Worm (Caenorhabditis elegans) whole organism, mixed stage, embryonic: Measurements from ENCODE around the gene B0524.6.
A peak's percentile ranks its signal among the peaks of the same experiment; 100 is the strongest.

Source experiments
- M03D4.4 ChIP-seq: sonication (generic microtip); optimal IDR thresholded peaks from 2 replicates; lab custom pipeline; 2017; ENCODE audit warnings: mild to moderate bottlenecking, missing genetic modification characterization, missing compliant biosample characterization
- bed-3 ChIP-seq: fragments of 200-800 bp; sonication (Bioruptor generic); optimal IDR thresholded peaks from 3 replicates; lab custom pipeline; 2018; ENCODE audit warnings: mild to moderate bottlenecking, missing genetic modification characterization, moderate library complexity, missing compliant biosample characterization
- blmp-1 ChIP-seq: fragments of 150-350 bp; optimal IDR thresholded peaks from 2 replicates; lab custom pipeline; 2014; ENCODE audit warnings: missing biosample characterization, missing genetic modification characterization
- ceh-39 ChIP-seq: fragments of 150-350 bp; optimal IDR thresholded peaks from 2 replicates; lab custom pipeline; 2014; ENCODE audit warnings: missing biosample characterization, missing genetic modification characterization
- ceh-43 ChIP-seq: fragments of 200-800 bp; sonication (Bioruptor generic); optimal IDR thresholded peaks from 2 replicates; lab custom pipeline; 2018; ENCODE audit warnings: mild to moderate bottlenecking, missing genetic modification characterization, moderate library complexity, missing compliant biosample characterization
- ceh-83 ChIP-seq: fragments of 200-800 bp; sonication (Bioruptor generic); optimal IDR thresholded peaks from 2 replicates; lab custom pipeline; 2018; ENCODE audit warnings: mild to moderate bottlenecking, missing genetic modification characterization, missing compliant biosample characterization
- ces-1 ChIP-seq: fragments of 150-350 bp; optimal IDR thresholded peaks from 2 replicates; lab custom pipeline; 2014; ENCODE audit warnings: missing biosample characterization, missing genetic modification reagents, missing genetic modification characterization
- cnd-1 ChIP-seq: fragments of 200-800 bp; sonication (Bioruptor generic); optimal IDR thresholded peaks from 2 replicates; lab custom pipeline; 2018; ENCODE audit warnings: mild to moderate bottlenecking, missing genetic modification characterization, missing compliant biosample characterization
- drap-1 ChIP-seq: fragments of 200-800 bp; sonication (Bioruptor generic); optimal IDR thresholded peaks from 3 replicates; lab custom pipeline; 2018; ENCODE audit warnings: mild to moderate bottlenecking, missing genetic modification characterization, missing compliant biosample characterization
- elt-1 ChIP-seq: sonication (generic microtip); optimal IDR thresholded peaks from 2 replicates; lab custom pipeline; 2017; ENCODE audit warnings: missing genetic modification characterization, mild to moderate bottlenecking, missing compliant biosample characterization, antibody characterized with exemption, moderate library complexity, borderline replicate concordance; ENCODE audit not compliant: insufficient read depth
- elt-3 ChIP-seq: fragments of 150-350 bp; optimal IDR thresholded peaks from 2 replicates; lab custom pipeline; 2014; ENCODE audit warnings: missing biosample characterization, missing genetic modification characterization
- flh-1 ChIP-seq: fragments of 200-800 bp; sonication (Bioruptor generic); optimal IDR thresholded peaks from 2 replicates; lab custom pipeline; 2018; ENCODE audit warnings: mild to moderate bottlenecking, missing genetic modification characterization, moderate library complexity, missing compliant biosample characterization
- ham-2 ChIP-seq: fragments of 200-800 bp; sonication (Bioruptor generic); optimal IDR thresholded peaks from 2 replicates; lab custom pipeline; 2018; ENCODE audit warnings: mild to moderate bottlenecking, missing genetic modification characterization, missing compliant biosample characterization
- hlh-1 ChIP-seq: fragments of 150-350 bp; optimal IDR thresholded peaks from 2 replicates; lab custom pipeline; 2014; ENCODE audit warnings: missing biosample characterization, missing genetic modification reagents, missing genetic modification characterization
- lin-13 ChIP-seq: fragments of 150-350 bp; optimal IDR thresholded peaks from 2 replicates; lab custom pipeline; 2014; ENCODE audit warnings: missing biosample characterization, missing genetic modification characterization
- lin-32 ChIP-seq: fragments of 200-800 bp; sonication (Bioruptor generic); optimal IDR thresholded peaks from 2 replicates; lab custom pipeline; 2018; ENCODE audit warnings: mild to moderate bottlenecking, missing genetic modification characterization, missing compliant biosample characterization
- lsy-2 ChIP-seq: fragments of 150-350 bp; optimal IDR thresholded peaks from 2 replicates; lab custom pipeline; 2014; ENCODE audit warnings: missing biosample characterization, missing genetic modification characterization
- mab-5 ChIP-seq: fragments of 150-350 bp; optimal IDR thresholded peaks from 2 replicates; lab custom pipeline; 2014; ENCODE audit warnings: missing biosample characterization, missing genetic modification characterization
- mep-1 ChIP-seq: fragments of 150-350 bp; optimal IDR thresholded peaks from 2 replicates; lab custom pipeline; 2017; ENCODE audit warnings: missing biosample characterization, missing genetic modification reagents, missing genetic modification characterization, inconsistent platforms
- mls-2 ChIP-seq: sonication (generic microtip); optimal IDR thresholded peaks from 2 replicates; lab custom pipeline; 2016; ENCODE audit warnings: mild to moderate bottlenecking, missing genetic modification characterization, moderate library complexity, missing compliant biosample characterization
- nhr-12 ChIP-seq: fragments of 150-350 bp; optimal IDR thresholded peaks from 2 replicates; lab custom pipeline; 2014; ENCODE audit warnings: missing biosample characterization, missing genetic modification characterization
- nhr-2 ChIP-seq: fragments of 150-350 bp; optimal IDR thresholded peaks from 2 replicates; lab custom pipeline; 2014; ENCODE audit warnings: missing biosample characterization, missing genetic modification characterization
- nhr-237 ChIP-seq: fragments of 150-350 bp; optimal IDR thresholded peaks from 2 replicates; lab custom pipeline; 2014; ENCODE audit warnings: missing biosample characterization, missing genetic modification characterization
- nhr-28 ChIP-seq: fragments of 150-350 bp; optimal IDR thresholded peaks from 2 replicates; lab custom pipeline; 2014; ENCODE audit warnings: missing biosample characterization, missing genetic modification characterization
- nhr-76 ChIP-seq: sonication (generic microtip); optimal IDR thresholded peaks from 2 replicates; lab custom pipeline; 2017; ENCODE audit warnings: missing biosample characterization, missing genetic modification characterization
- pha-4 ChIP-seq: fragments of 150-350 bp; optimal IDR thresholded peaks from 2 replicates; lab custom pipeline; 2018; ENCODE audit warnings: missing biosample characterization, missing genetic modification reagents, missing genetic modification characterization
- sem-2 ChIP-seq: fragments of 200-800 bp; sonication (Bioruptor generic); optimal IDR thresholded peaks from 2 replicates; lab custom pipeline; 2018; ENCODE audit warnings: mild to moderate bottlenecking, missing genetic modification characterization, missing compliant biosample characterization
- snpc-4 ChIP-seq: fragments of 150-350 bp; optimal IDR thresholded peaks from 2 replicates; lab custom pipeline; 2014; ENCODE audit warnings: missing biosample characterization, missing genetic modification characterization
- sptf-1 ChIP-seq: sonication (generic microtip); optimal IDR thresholded peaks from 2 replicates; lab custom pipeline; 2017; ENCODE audit warnings: mild to moderate bottlenecking, missing genetic modification characterization, moderate library complexity, missing compliant biosample characterization
- tbx-8 ChIP-seq: fragments of 200-800 bp; sonication (Bioruptor generic); optimal IDR thresholded peaks from 2 replicates; lab custom pipeline; 2018; ENCODE audit warnings: mild to moderate bottlenecking, missing genetic modification characterization, moderate library complexity, missing compliant biosample characterization
- unc-120 ChIP-seq: sonication (generic microtip); optimal IDR thresholded peaks from 2 replicates; lab custom pipeline; 2017; ENCODE audit warnings: missing genetic modification characterization, missing compliant biosample characterization; ENCODE audit not compliant: poor library complexity, severe bottlenecking
- unc-39 ChIP-seq: fragments of 150-350 bp; optimal IDR thresholded peaks from 2 replicates; lab custom pipeline; 2014; ENCODE audit warnings: missing biosample characterization, missing genetic modification characterization
- unc-62 ChIP-seq: fragments of 150-350 bp; optimal IDR thresholded peaks from 2 replicates; lab custom pipeline; 2014; ENCODE audit warnings: missing biosample characterization, missing genetic modification reagents, missing genetic modification characterization
- zip-8 ChIP-seq: fragments of 150-350 bp; optimal IDR thresholded peaks from 2 replicates; lab custom pipeline; 2014; ENCODE audit warnings: missing biosample characterization, missing genetic modification characterization
- ztf-11 ChIP-seq: fragments of 150-350 bp; optimal IDR thresholded peaks from 2 replicates; lab custom pipeline; 2014; ENCODE audit warnings: missing biosample characterization, missing genetic modification characterization

B0524.6 gene

ce11 chrIII:1923419-1924318 lies 18.2 kb upstream of the B0524.6 start:
- no peak for TF ChIP-seq lin-32 (GFP tag; lab: Kevin White, UChicago)
- peak; percentile 11 for TF ChIP-seq ceh-83 (GFP tag; lab: Kevin White, UChicago)
- no peak for TF ChIP-seq flh-1 (GFP tag; lab: Kevin White, UChicago)
- peak; percentile 72 for TF ChIP-seq M03D4.4 (tag; lab: Kevin White, UChicago)
- peak; percentile 82 for TF ChIP-seq ces-1
- TF ChIP-seq elt-3, result peak; percentile 30
- no peak for TF ChIP-seq lin-13 (tag; lab: Kevin White, UChicago)
- peak; percentile 52 for TF ChIP-seq lsy-2 (tag; lab: Kevin White, UChicago)
- peak; percentile 89 for TF ChIP-seq sptf-1 (tag; lab: Kevin White, UChicago)
- peak; percentile 78 for TF ChIP-seq nhr-237 (tag; lab: Kevin White, UChicago)
- TF ChIP-seq ztf-11, result peak; percentile 42
- TF ChIP-seq unc-39 (tag; lab: Kevin White, UChicago), result no peak
- TF ChIP-seq bed-3, result peak; percentile 42
- peak; percentile 3 for TF ChIP-seq nhr-12 (tag; lab: Kevin White, UChicago)
- TF ChIP-seq snpc-4 (tag; lab: Kevin White, UChicago), result no peak
- TF ChIP-seq mab-5 (tag; lab: Kevin White, UChicago), result peak; percentile 42
- no peak for TF ChIP-seq nhr-76 (tag; lab: Kevin White, UChicago)
- TF ChIP-seq mep-1 (tag; lab: Kevin White, UChicago), result peak; percentile 79
- TF ChIP-seq ham-2 (GFP tag; lab: Kevin White, UChicago), result peak; percentile 98
- TF ChIP-seq sem-2 (GFP tag; lab: Kevin White, UChicago), result no peak
- no peak for TF ChIP-seq elt-1 (tag; lab: Kevin White, UChicago)
- TF ChIP-seq zip-8, result no peak
- no peak for TF ChIP-seq nhr-28 (tag; lab: Kevin White, UChicago)
- peak; percentile 94 for TF ChIP-seq unc-120
- peak; percentile 60 for TF ChIP-seq blmp-1 (tag; lab: Kevin White, UChicago)
- TF ChIP-seq ceh-43, result peak; percentile 29
- peak; percentile 47 for TF ChIP-seq nhr-2 (tag; lab: Kevin White, UChicago)
- peak; percentile 74 for TF ChIP-seq tbx-8 (GFP tag; lab: Kevin White, UChicago)
- TF ChIP-seq cnd-1 (tag; lab: Kevin White, UChicago), result peak; percentile 31
- peak; percentile 64 for TF ChIP-seq drap-1 (GFP tag; lab: Kevin White, UChicago)
- peak; percentile 94 for TF ChIP-seq hlh-1 (tag; lab: Kevin White, UChicago)
- TF ChIP-seq pha-4 (tag; lab: Kevin White, UChicago), result peak; percentile 91
- TF ChIP-seq mls-2 (tag; lab: Kevin White, UChicago), result peak; percentile 83
- TF ChIP-seq unc-62, result peak; percentile 98
- TF ChIP-seq ceh-39, result no peak

- TF ChIP-seq lsy-2 (tag; lab: Kevin White, UChicago), result no peak
- TF ChIP-seq ces-1, result peak; percentile 86
Measured at ce11 chrIII:1922516-1922915, 17.1 kb upstream of the B0524.6 start.

- TF ChIP-seq unc-120 (no peak), ceh-43 (no peak), lin-32 (GFP tag; lab: Kevin White, UChicago) (no peak), mls-2 (tag; lab: Kevin White, UChicago) (no peak), elt-1 (tag; lab: Kevin White, UChicago) (no peak), nhr-237 (tag; lab: Kevin White, UChicago) (no peak), ztf-11 (no peak), snpc-4 (tag; lab: Kevin White, UChicago) (no peak), lsy-2 (tag; lab: Kevin White, UChicago) (no peak), nhr-76 (tag; lab: Kevin White, UChicago) (no peak), nhr-2 (tag; lab: Kevin White, UChicago) (no peak), pha-4 (tag; lab: Kevin White, UChicago) (no peak), blmp-1 (tag; lab: Kevin White, UChicago) (no peak), nhr-12 (tag; lab: Kevin White, UChicago) (no peak)
Measured at ce11 chrIII:1922081-1922480, 16.6 kb upstream of the B0524.6 start.
